Fruit fly (Drosophila melanogaster) whole organism, embryonic: ENCODE measurements around the gene CG12171.

Experiments
- Awh ChIP-seq: fragments of 200-800 bp; sonication (Bioruptor generic); IDR thresholded peaks from 2 replicates; pipeline ENCODE4, ENCODE4 v1.3.6; 2022; ENCODE audit warnings: missing biosample characterization, missing genetic modification characterization
- Bgb ChIP-seq: fragments of 200-800 bp; sonication (Bioruptor generic); IDR thresholded peaks from 2 replicates; pipeline ENCODE4 v1.3.6; 2022; ENCODE audit warnings: missing biosample characterization, missing genetic modification characterization; ENCODE audit not compliant: partially characterized antibody
- CG10366 ChIP-seq: fragments of 200-800 bp; sonication (Bioruptor generic); IDR thresholded peaks from 2 replicates; pipeline ENCODE4 v1.3.6; 2022; ENCODE audit warnings: missing biosample characterization, missing genetic modification characterization
- CG11560 ChIP-seq: fragments of 200-800 bp; sonication (Bioruptor generic); IDR thresholded peaks from 3 replicates; pipeline ENCODE4 v1.3.6; 2022; ENCODE audit warnings: missing biosample characterization, missing genetic modification characterization
- CG12071 ChIP-seq: fragments of 200-800 bp; sonication (Bioruptor generic); optimal IDR thresholded peaks from 3 replicates; lab custom pipeline; 2018; ENCODE audit warnings: missing biosample characterization, mild to moderate bottlenecking, missing genetic modification characterization
- CG12769 ChIP-seq: fragments of 200-800 bp; sonication (Bioruptor generic); optimal IDR thresholded peaks from 2 replicates; lab custom pipeline; 2019; ENCODE audit warnings: missing biosample characterization, mild to moderate bottlenecking, missing genetic modification characterization, moderate library complexity
- CG13123 ChIP-seq: fragments of 200-800 bp; sonication (Bioruptor generic); optimal IDR thresholded peaks from 2 replicates; lab custom pipeline; 2016; ENCODE audit warnings: missing biosample characterization, missing genetic modification characterization
- CG14965 ChIP-seq: fragments of 200-800 bp; sonication (Bioruptor generic); optimal IDR thresholded peaks from 2 replicates; lab custom pipeline; 2016; ENCODE audit warnings: missing biosample characterization, missing genetic modification characterization, borderline replicate concordance
- CG1603 ChIP-seq: fragments of 200-800 bp; sonication (Bioruptor generic); optimal IDR thresholded peaks from 2 replicates; lab custom pipeline; 2019; ENCODE audit warnings: missing biosample characterization, mild to moderate bottlenecking, missing genetic modification characterization, moderate library complexity
- CG16779 ChIP-seq: fragments of 200-800 bp; sonication (Bioruptor generic); IDR thresholded peaks from 2 replicates; pipeline ENCODE4 v1.3.6; 2022; ENCODE audit warnings: missing biosample characterization, missing genetic modification characterization
- CG17612 ChIP-seq: fragments of 200-800 bp; sonication (Bioruptor generic); IDR thresholded peaks from 2 replicates; pipeline ENCODE4 v1.3.6; 2022; ENCODE audit warnings: missing biosample characterization, missing genetic modification characterization
- CG1792 ChIP-seq: fragments of 200-800 bp; sonication (Bioruptor generic); optimal IDR thresholded peaks from 2 replicates; lab custom pipeline; 2016; ENCODE audit warnings: missing biosample characterization, missing genetic modification characterization
- CG31224 ChIP-seq: fragments of 200-800 bp; sonication (Bioruptor generic); IDR thresholded peaks from 2 replicates; pipeline ENCODE4 v1.3.6; 2022; ENCODE audit warnings: missing biosample characterization, missing genetic modification characterization
- CG31441 ChIP-seq: fragments of 200-800 bp; sonication (Bioruptor generic); IDR thresholded peaks from 2 replicates; pipeline ENCODE4 v1.3.6; 2022; ENCODE audit warnings: missing biosample characterization, missing genetic modification characterization
- CG34422 ChIP-seq: fragments of 200-800 bp; sonication (Bioruptor generic); IDR thresholded peaks from 3 replicates; pipeline ENCODE4 v1.3.6; 2022; ENCODE audit warnings: missing biosample characterization, missing genetic modification characterization
- CG3726 ChIP-seq: fragments of 200-800 bp; sonication (Bioruptor generic); IDR thresholded peaks from 3 replicates; pipeline ENCODE4, ENCODE4 v1.3.6; 2022; ENCODE audit warnings: missing biosample characterization, missing genetic modification characterization
- CG43689 ChIP-seq: fragments of 200-800 bp; sonication (Bioruptor generic); IDR thresholded peaks from 2 replicates; pipeline ENCODE4 v1.3.6; 2022; ENCODE audit warnings: missing biosample characterization, missing genetic modification characterization
- CG4820 ChIP-seq: fragments of 200-800 bp; sonication (Bioruptor generic); optimal IDR thresholded peaks from 3 replicates; lab custom pipeline; 2016; ENCODE audit warnings: missing biosample characterization, missing genetic modification characterization
- CG6813 ChIP-seq: fragments of 200-800 bp; sonication (Bioruptor generic); optimal IDR thresholded peaks from 2 replicates; lab custom pipeline; 2017; ENCODE audit warnings: missing biosample characterization, missing genetic modification characterization, mild to moderate bottlenecking, moderate library complexity, missing genetic modification reagents
- CG8281 ChIP-seq: fragments of 200-800 bp; sonication (Bioruptor generic); optimal IDR thresholded peaks from 2 replicates; lab custom pipeline; 2018; ENCODE audit warnings: missing biosample characterization, mild to moderate bottlenecking, missing genetic modification characterization, moderate library complexity
- CG8765 ChIP-seq: fragments of 200-800 bp; sonication (Bioruptor generic); IDR thresholded peaks from 2 replicates; pipeline ENCODE4 v1.3.6; 2022; ENCODE audit warnings: missing biosample characterization, missing genetic modification characterization
- CG8944 ChIP-seq: fragments of 200-800 bp; sonication (Bioruptor generic); optimal IDR thresholded peaks from 3 replicates; lab custom pipeline; 2016; ENCODE audit warnings: missing biosample characterization, missing genetic modification characterization
- Mad ChIP-seq: fragments of 200-800 bp; sonication (Bioruptor generic); optimal IDR thresholded peaks from 2 replicates; lab custom pipeline; 2016; ENCODE audit warnings: missing biosample characterization, missing genetic modification characterization
- NC2β ChIP-seq: fragments of 200-800 bp; sonication (Bioruptor generic); optimal IDR thresholded peaks from 2 replicates; lab custom pipeline; 2016; ENCODE audit warnings: missing biosample characterization, missing genetic modification characterization
- Neu2 ChIP-seq: fragments of 200-800 bp; sonication (Bioruptor generic); optimal IDR thresholded peaks from 3 replicates; lab custom pipeline; 2016; ENCODE audit warnings: missing biosample characterization, missing genetic modification characterization, borderline replicate concordance
- Nf-YA ChIP-seq: fragments of 200-800 bp; sonication (Bioruptor generic); IDR thresholded peaks from 2 replicates; pipeline ENCODE4 v1.3.6; 2022; ENCODE audit warnings: missing biosample characterization, missing genetic modification characterization
- Sry-β ChIP-seq: fragments of 200-800 bp; sonication (Bioruptor generic); optimal IDR thresholded peaks from 2 replicates; lab custom pipeline; 2018; ENCODE audit warnings: missing biosample characterization, mild to moderate bottlenecking, missing genetic modification characterization, moderate library complexity
- ase ChIP-seq: fragments of 200-800 bp; sonication (Bioruptor generic); IDR thresholded peaks from 3 replicates; pipeline ENCODE4 v1.3.6; 2022; ENCODE audit warnings: missing biosample characterization, missing genetic modification characterization
- bbx ChIP-seq: fragments of 200-800 bp; sonication (Bioruptor generic); IDR thresholded peaks from 2 replicates; pipeline ENCODE4 v1.3.6; 2022; ENCODE audit warnings: missing biosample characterization, missing genetic modification characterization; ENCODE audit not compliant: partially characterized antibody
- bcd ChIP-seq: fragments of 200-800 bp; sonication (Bioruptor generic); optimal IDR thresholded peaks from 2 replicates; lab custom pipeline; 2017; ENCODE audit warnings: missing biosample characterization, mild to moderate bottlenecking, missing genetic modification characterization
- cad ChIP-seq: fragments of >200 bp; optimal IDR thresholded peaks from 2 replicates; lab custom pipeline; 2017; ENCODE audit warnings: missing biosample characterization, missing genetic modification characterization
- dan ChIP-seq: fragments of 200-800 bp; sonication (Bioruptor generic); IDR thresholded peaks from 2 replicates; pipeline ENCODE4 v1.3.6; 2022; ENCODE audit warnings: missing biosample characterization, missing genetic modification characterization
- fd3F ChIP-seq: fragments of 200-800 bp; sonication (Bioruptor generic); optimal IDR thresholded peaks from 2 replicates; lab custom pipeline; 2018; ENCODE audit warnings: missing biosample characterization, mild to moderate bottlenecking, missing genetic modification characterization, moderate library complexity
- gem ChIP-seq: fragments of 200-800 bp; sonication (Bioruptor generic); optimal IDR thresholded peaks from 2 replicates; lab custom pipeline; 2019; ENCODE audit warnings: missing biosample characterization, mild to moderate bottlenecking, missing genetic modification characterization, moderate library complexity
- gt ChIP-seq: fragments of 200-800 bp; sonication (Bioruptor generic); IDR thresholded peaks from 2 replicates; pipeline ENCODE4 v1.3.6; 2022; ENCODE audit warnings: missing biosample characterization, missing genetic modification characterization
- lmd ChIP-seq: fragments of 200-800 bp; sonication (Bioruptor generic); IDR thresholded peaks from 2 replicates; pipeline ENCODE4 v1.3.6; 2022; ENCODE audit warnings: missing biosample characterization, missing genetic modification characterization
- mam ChIP-seq: fragments of 200-800 bp; sonication (Bioruptor generic); optimal IDR thresholded peaks from 3 replicates; lab custom pipeline; 2016; ENCODE audit warnings: missing biosample characterization, missing genetic modification characterization
- nom ChIP-seq: fragments of 200-800 bp; sonication (Bioruptor generic); optimal IDR thresholded peaks from 2 replicates; lab custom pipeline; 2017; ENCODE audit warnings: missing biosample characterization, missing genetic modification characterization, mild to moderate bottlenecking, moderate library complexity, missing genetic modification reagents
- row ChIP-seq: fragments of 200-800 bp; sonication (Bioruptor generic); IDR thresholded peaks from 3 replicates; pipeline ENCODE4 v1.3.6; 2022; ENCODE audit warnings: missing biosample characterization, missing genetic modification characterization
- sd ChIP-seq: fragments of 200-800 bp; sonication (Bioruptor generic); optimal IDR thresholded peaks from 3 replicates; lab custom pipeline; 2018; ENCODE audit warnings: missing biosample characterization, mild to moderate bottlenecking, missing genetic modification characterization, moderate library complexity
- sim ChIP-seq: fragments of 200-800 bp; sonication (Bioruptor generic); IDR thresholded peaks from 2 replicates; pipeline ENCODE4 v1.3.6; 2022; ENCODE audit warnings: missing biosample characterization, missing genetic modification characterization
- so ChIP-seq: fragments of 200-800 bp; sonication (Bioruptor generic); IDR thresholded peaks from 3 replicates; pipeline ENCODE4 v1.3.6; 2022; ENCODE audit warnings: missing biosample characterization, missing genetic modification characterization
- sob ChIP-seq: fragments of 200-800 bp; sonication (Bioruptor generic); IDR thresholded peaks from 2 replicates; pipeline ENCODE4 v1.3.6; 2022; ENCODE audit warnings: missing biosample characterization, missing genetic modification characterization
- ssp ChIP-seq: fragments of 200-800 bp; sonication (Bioruptor generic); IDR thresholded peaks from 2 replicates; pipeline ENCODE4 v1.3.6; 2022; ENCODE audit warnings: missing biosample characterization, missing genetic modification characterization
- stc ChIP-seq: fragments of 200-800 bp; sonication (Bioruptor generic); IDR thresholded peaks from 2 replicates; pipeline ENCODE4 v1.3.6; 2022; ENCODE audit warnings: missing biosample characterization, missing genetic modification characterization
- tll ChIP-seq, 2 experiments: fragments of 200-800 bp in 1 of 2; fragments of >200 bp in 1 of 2; sonication (Bioruptor generic) in 1 of 2; optimal IDR thresholded peaks; 2 replicates each; lab custom pipeline; 2017 to 2019; ENCODE audit warnings: missing biosample characterization in 2 of 2, missing genetic modification characterization in 2 of 2, mild to moderate bottlenecking in 1 of 2, moderate library complexity in 1 of 2
- ttk ChIP-seq: fragments of 200-800 bp; sonication (Bioruptor generic); IDR thresholded peaks from 2 replicates; pipeline ENCODE4 v2.1.2; 2022; ENCODE audit warnings: missing biosample characterization, missing genetic modification characterization
- wek ChIP-seq: fragments of 200-800 bp; sonication (Bioruptor generic); optimal IDR thresholded peaks from 3 replicates; lab custom pipeline; 2018; ENCODE audit warnings: missing biosample characterization, mild to moderate bottlenecking, missing genetic modification characterization, moderate library complexity
- zfh1 ChIP-seq: fragments of 200-800 bp; sonication (Bioruptor generic); IDR thresholded peaks from 3 replicates; pipeline ENCODE4 v1.3.6; 2022; ENCODE audit warnings: missing biosample characterization, missing genetic modification characterization

Gene CG12171

dm6 chr3R:5636519-5637430, 3.3 kb downstream of the CG12171 start, which contains the start of the genes CG31548 and CG12170 (continued):
- TF ChIP-seq CG14965 (GFP tag; lab: Kevin White, UChicago) = no peak
- no peak for TF ChIP-seq tll (GFP tag; optimal IDR thresholded peaks at IDR 0.05; lab: Kevin White, UChicago)
- no peak for TF ChIP-seq ase (GFP tag; lab: Robert Waterston, UW)
- TF ChIP-seq Neu2 (GFP tag; lab: Kevin White, UChicago) = no peak
- 0 out of 2 replicates have a peak, but pooled peaks have one; percentile 15 for TF ChIP-seq ttk (GFP tag; lab: Robert Waterston, UW)
- TF ChIP-seq nom (GFP tag; lab: Kevin White, UChicago) = no peak
- TF ChIP-seq CG10366 (GFP tag; lab: Robert Waterston, UW) = peak; percentile 40
- 0 out of 3 replicates have a peak, but pooled peaks have one; percentile 43 for TF ChIP-seq zfh1 (GFP tag; lab: Robert Waterston, UW)
- no peak for TF ChIP-seq bbx (GFP tag; lab: Robert Waterston, UW)
- no peak for TF ChIP-seq Nf-YA (GFP tag; lab: Robert Waterston, UW)
- TF ChIP-seq so (GFP tag; lab: Robert Waterston, UW) = peak; percentile 33; the same call in 1 of the 3 replicates
- no peak for TF ChIP-seq CG16779 (GFP tag; lab: Robert Waterston, UW)
- 0 out of 2 replicates have a peak, but pooled peaks have one; percentile 15 for TF ChIP-seq sob
- 0 out of 3 replicates have a peak, but pooled peaks have one; percentile 16 for TF ChIP-seq CG34422 (GFP tag; lab: Robert Waterston, UW)
- no peak for TF ChIP-seq CG12769
- peak; percentile 91 for TF ChIP-seq wek (GFP tag; lab: Kevin White, UChicago)
- TF ChIP-seq CG6813 (GFP tag; lab: Kevin White, UChicago) = no peak
- no peak for TF ChIP-seq CG31224 (GFP tag; lab: Robert Waterston, UW)
- TF ChIP-seq fd3F (GFP tag; lab: Kevin White, UChicago) = peak; percentile 11
- TF ChIP-seq stc (GFP tag; lab: Robert Waterston, UW) = 0 out of 2 replicates have a peak, but pooled peaks have one; percentile 16
- no peak for TF ChIP-seq CG1792 (GFP tag; lab: Kevin White, UChicago)
- peak; percentile 31 for TF ChIP-seq CG4820 (GFP tag; lab: Kevin White, UChicago)
- peak; percentile 36 for TF ChIP-seq mam (GFP tag; lab: Kevin White, UChicago)
- no peak for TF ChIP-seq Sry-β (GFP tag; lab: Kevin White, UChicago)
- TF ChIP-seq CG17612 = no peak
- no peak for TF ChIP-seq Mad
- TF ChIP-seq bcd (GFP tag; lab: Kevin White, UChicago) = no peak
- TF ChIP-seq row = peak; percentile 62; the same call in 2 of the 3 replicates
- TF ChIP-seq CG8765 = no peak
- TF ChIP-seq CG8944 (GFP tag; lab: Kevin White, UChicago) = no peak
- TF ChIP-seq gem (tag; lab: Kevin White, UChicago) = no peak
- TF ChIP-seq CG11560 (tag; lab: Robert Waterston, UW) = no peak
- TF ChIP-seq gt (GFP tag; lab: Robert Waterston, UW) = no peak
- TF ChIP-seq cad (GFP tag; lab: Kevin White, UChicago) = no peak
- peak; percentile 19; the same call in 1 of the 3 replicates for TF ChIP-seq CG3726 (GFP tag; lab: Robert Waterston, UW)
- no peak for TF ChIP-seq sim (GFP tag; lab: Robert Waterston, UW)
- TF ChIP-seq CG12071 (GFP tag; lab: Kevin White, UChicago) = no peak
- no peak for TF ChIP-seq sd (tag; lab: Kevin White, UChicago)
- peak; percentile 22 for TF ChIP-seq NC2β
- TF ChIP-seq ssp (GFP tag; lab: Robert Waterston, UW) = peak; percentile 37; the same call in 1 of the 2 replicates
- TF ChIP-seq CG8281 (tag; lab: Kevin White, UChicago) = no peak
- TF ChIP-seq CG1603 (tag; lab: Kevin White, UChicago) = no peak
- no peak for TF ChIP-seq CG13123 (GFP tag; lab: Kevin White, UChicago)
- TF ChIP-seq lmd (GFP tag; lab: Robert Waterston, UW) = no peak
- TF ChIP-seq CG43689 (GFP tag; lab: Robert Waterston, UW) = no peak
- TF ChIP-seq dan (GFP tag; lab: Robert Waterston, UW) = no peak
- TF ChIP-seq Awh (GFP tag; lab: Robert Waterston, UW) = no peak
- TF ChIP-seq Bgb (GFP tag; lab: Robert Waterston, UW) = no peak
- peak; percentile 68 for TF ChIP-seq CG31441 (GFP tag; lab: Robert Waterston, UW)
